Fruit fly (Drosophila melanogaster): ENCODE data around the gene CG14841.

CG14841 gene

DNA sequence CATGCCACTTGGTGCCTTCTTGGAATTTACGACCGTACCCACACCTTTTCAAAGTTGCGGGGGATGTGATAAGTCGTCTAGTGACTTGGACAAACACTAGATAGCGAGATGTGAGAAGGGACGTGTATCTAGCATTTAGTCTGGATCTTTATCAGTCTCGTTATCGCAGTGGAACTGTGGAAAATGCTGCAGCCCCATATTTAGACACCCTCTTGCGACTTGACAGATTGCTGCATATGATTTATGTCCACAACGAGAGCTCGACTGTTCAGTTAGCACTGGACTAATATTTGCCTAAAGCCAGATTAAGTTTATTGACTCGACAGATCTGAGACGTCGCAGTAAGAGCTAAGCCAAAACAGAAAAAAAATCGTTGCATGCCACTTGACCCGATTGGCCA, 37.7 kb upstream of the CG14841 start (continued):
- peak; percentile 70 for TF ChIP-seq ATbp (GFP tag; optimal IDR thresholded peaks at IDR 0.05)
- TF ChIP-seq CG30403 (GFP tag; optimal IDR thresholded peaks at IDR 0.05): no peak
- peak; percentile 30 for TF ChIP-seq gcm (GFP tag; optimal IDR thresholded peaks at IDR 0.05)
- no peak for TF ChIP-seq dysf (GFP tag; IDR thresholded peaks at IDR 0.05)
- peak; percentile 40 for TF ChIP-seq CG18262 (tag; optimal IDR thresholded peaks at IDR 0.05)
- TF ChIP-seq CG1024 (GFP tag; IDR thresholded peaks at IDR 0.05): 0 out of 2 replicates have a peak, but pooled peaks have one; percentile 30
- no peak for TF ChIP-seq CG30020 (tag; optimal IDR thresholded peaks at IDR 0.05)
- TF ChIP-seq ewg (GFP tag; optimal IDR thresholded peaks at IDR 0.05): peak; percentile 17
- peak; percentile 62 for TF ChIP-seq CG13296 (GFP tag; optimal IDR thresholded peaks at IDR 0.05)
- TF ChIP-seq tap (tag; optimal IDR thresholded peaks at IDR 0.05): peak; percentile 49
- TF ChIP-seq Xrp1 (GFP tag; IDR thresholded peaks at IDR 0.05): peak; percentile 35; the same call in 1 of the 2 replicates
- TF ChIP-seq ERR (GFP tag; optimal IDR thresholded peaks at IDR 0.05): no peak
- no peak for TF ChIP-seq ttk (GFP tag; IDR thresholded peaks at IDR 0.05)
- peak; percentile 21 for TF ChIP-seq CG17186 (GFP tag; optimal IDR thresholded peaks at IDR 0.05)
- peak; percentile 13 for TF ChIP-seq CG12104 (GFP tag; optimal IDR thresholded peaks at IDR 0.05)
- peak; percentile 7; the same call in 1 of the 2 replicates for TF ChIP-seq ranshi (GFP tag; IDR thresholded peaks at IDR 0.05)
- no peak for TF ChIP-seq ems (GFP tag; optimal IDR thresholded peaks at IDR 0.05)
- no peak for TF ChIP-seq Nf-YC (tag; optimal IDR thresholded peaks at IDR 0.05)
- TF ChIP-seq CG6854 (GFP tag; optimal IDR thresholded peaks at IDR 0.05): no peak
- TF ChIP-seq pros (GFP tag; optimal IDR thresholded peaks at IDR 0.05): peak; percentile 85
- peak; percentile 3 for TF ChIP-seq Sry-β (GFP tag; optimal IDR thresholded peaks at IDR 0.05)
- TF ChIP-seq Dad (GFP tag; optimal IDR thresholded peaks at IDR 0.05): no peak
- no peak for TF ChIP-seq CG8290 (GFP tag; optimal IDR thresholded peaks at IDR 0.05)
- TF ChIP-seq CG8290 (tag; optimal IDR thresholded peaks at IDR 0.05): peak in 1 of 2 experiments; percentile 16
- TF ChIP-seq Dbx (GFP tag; IDR thresholded peaks at IDR 0.05): no peak
- peak; percentile 11 for TF ChIP-seq CG2875 (GFP tag; optimal IDR thresholded peaks at IDR 0.05)
- no peak for TF ChIP-seq gsb-n (tag; optimal IDR thresholded peaks at IDR 0.05)
- TF ChIP-seq CkIIα-i1 (GFP tag; IDR thresholded peaks at IDR 0.05): no peak
- TF ChIP-seq luna (GFP tag; optimal IDR thresholded peaks at IDR 0.05): no peak
- peak; percentile 31 for TF ChIP-seq Spps (tag; optimal IDR thresholded peaks at IDR 0.05)
- TF ChIP-seq Blimp-1 (GFP tag; optimal IDR thresholded peaks at IDR 0.05): peak; percentile 52
- no peak for TF ChIP-seq CG7786 (GFP tag; optimal IDR thresholded peaks at IDR 0.05)
- TF ChIP-seq nau (GFP tag; optimal IDR thresholded peaks at IDR 0.05): no peak
- TF ChIP-seq h (optimal IDR thresholded peaks at IDR 0.05): no peak
- TF ChIP-seq CG34224 (GFP tag; IDR thresholded peaks at IDR 0.05; ENCODE audit: partially characterized antibody): no peak
- no peak for TF ChIP-seq pb (GFP tag; optimal IDR thresholded peaks at IDR 0.05)
- TF ChIP-seq CG31224 (GFP tag; IDR thresholded peaks at IDR 0.05): no peak

DNA sequence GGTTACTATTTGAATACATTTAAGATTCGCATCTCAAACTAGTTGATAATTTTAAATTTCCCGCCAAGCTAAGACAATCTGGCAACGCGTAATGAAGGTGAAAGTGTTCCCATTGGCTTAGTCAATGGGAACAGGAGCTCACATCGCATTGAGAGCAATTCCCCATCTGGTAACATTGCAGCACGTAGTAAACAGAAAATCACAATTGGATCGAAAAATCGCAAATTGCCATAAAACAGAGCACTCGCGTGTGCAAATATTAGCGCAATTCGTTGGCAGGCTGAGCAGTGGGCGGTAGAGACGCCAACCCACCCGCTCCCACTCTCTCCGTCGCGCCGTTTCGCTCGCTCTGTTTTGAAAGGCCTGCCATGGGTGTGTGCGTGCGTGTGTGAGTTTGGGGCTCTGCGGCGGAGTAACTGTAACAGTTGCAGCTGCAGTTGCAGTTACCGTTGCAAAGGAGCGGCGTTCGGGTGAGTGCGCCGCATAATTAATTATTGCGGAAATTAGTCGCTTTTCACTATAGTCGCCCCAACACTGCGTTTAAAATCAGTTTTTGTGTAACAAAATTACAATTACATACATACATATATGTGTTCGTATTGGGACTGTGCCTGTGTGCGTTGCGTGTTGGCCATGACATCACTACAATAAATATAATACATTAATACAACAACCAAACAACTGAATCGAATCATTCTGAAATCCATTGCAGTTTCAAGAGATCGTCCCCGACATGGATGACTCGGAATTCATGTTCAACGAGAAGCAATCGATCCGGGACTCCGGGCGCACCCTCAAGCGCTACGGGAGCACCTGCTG, 36.1 kb upstream of the CG14841 start:
- TF ChIP-seq Fer2 (tag; optimal IDR thresholded peaks at IDR 0.05): no peak
- peak; percentile 46 for TF ChIP-seq pzg (GFP tag; optimal IDR thresholded peaks at IDR 0.05)
- TF ChIP-seq CG9609 (GFP tag; optimal IDR thresholded peaks at IDR 0.05): no peak
- TF ChIP-seq CG1603 (tag; optimal IDR thresholded peaks at IDR 0.05): no peak
- TF ChIP-seq CG15269 (tag; optimal IDR thresholded peaks at IDR 0.05): no peak
- no peak for TF ChIP-seq CG13624 (GFP tag; optimal IDR thresholded peaks at IDR 0.05)
- TF ChIP-seq Hey (tag; optimal IDR thresholded peaks at IDR 0.05): no peak
- no peak for TF ChIP-seq CG8388 (GFP tag; optimal IDR thresholded peaks at IDR 0.05)
- no peak for TF ChIP-seq pita (GFP tag; optimal IDR thresholded peaks at IDR 0.05)
- TF ChIP-seq MESR4 (GFP tag; optimal IDR thresholded peaks at IDR 0.05): peak; percentile 83
- no peak for TF ChIP-seq CkIIα-i1 (GFP tag; IDR thresholded peaks at IDR 0.05)
- no peak for TF ChIP-seq NK7.1 (GFP tag; optimal IDR thresholded peaks at IDR 0.05)
- no peak for TF ChIP-seq hkb (optimal IDR thresholded peaks at IDR 0.05)
- no peak for TF ChIP-seq hkb (GFP tag; IDR thresholded peaks at IDR 0.05)
- peak; percentile 31 for TF ChIP-seq nerfin-1 (tag; optimal IDR thresholded peaks at IDR 0.05)
- TF ChIP-seq Med (GFP tag): peak; percentile 54

All from whole organism, embryonic.